Worm (Caenorhabditis elegans) whole organism, L4/young adult: ENCODE measurements around the gene nlp-24.
A peak's percentile ranks its signal among the peaks of the same experiment; 100 is the strongest.

Source experiments
- W03F9.2 ChIP-seq: fragments of 150-350 bp; optimal IDR thresholded peaks from 2 replicates; lab custom pipeline; 2014; ENCODE audit warnings: missing biosample characterization, missing genetic modification characterization
- dao-5 ChIP-seq: sonication (generic microtip); optimal IDR thresholded peaks from 2 replicates; lab custom pipeline; 2016; ENCODE audit warnings: missing genotype, missing genetic modification characterization, moderate library complexity, missing compliant biosample characterization
- him-1 ChIP-seq: sonication (generic microtip); optimal IDR thresholded peaks from 2 replicates; lab custom pipeline; 2016; ENCODE audit warnings: missing genotype, missing genetic modification reagents, missing genetic modification characterization, missing compliant biosample characterization

nlp-24 gene

ce11 chrV:11605227-11605626 is 10.9 kb upstream of the nlp-24 start:
- TF ChIP-seq him-1 (tag; lab: Kevin White, UChicago), result no peak
- TF ChIP-seq dao-5, result no peak
- no peak for TF ChIP-seq W03F9.2 (tag; lab: Kevin White, UChicago)

ce11 chrV:11606424-11606823 is 9.8 kb upstream of the nlp-24 start, which contains the start of gene idpp-16:
idpp-16 (minus strand) TSS chrV:11606524.
- no peak for TF ChIP-seq dao-5
- TF ChIP-seq him-1 (tag; lab: Kevin White, UChicago), result no peak
- TF ChIP-seq W03F9.2 (tag; lab: Kevin White, UChicago), result no peak

ce11 chrV:11610049-11610448 is 6.1 kb upstream of the nlp-24 start, which contains the start of gene piit-1:
piit-1 (minus strand) TSS chrV:11610149.
- no peak for TF ChIP-seq W03F9.2 (tag; lab: Kevin White, UChicago)
- no peak for TF ChIP-seq him-1 (tag; lab: Kevin White, UChicago)
- TF ChIP-seq dao-5, result no peak

- TF ChIP-seq W03F9.2 (tag; lab: Kevin White, UChicago) (peak; percentile 34), dao-5 (no peak)
Observed at ce11 chrV:11610481-11610880, 5.7 kb upstream of the nlp-24 start, which contains the start of gene sas-5. sas-5 (plus strand) TSS chrV:11610737.

ce11 chrV:11613007-11613406 is 3.2 kb upstream of the nlp-24 start, which contains the start of gene tag-290:
tag-290 (plus strand) TSS chrV:11613307.
- TF ChIP-seq him-1 (tag; lab: Kevin White, UChicago) (no peak), W03F9.2 (tag; lab: Kevin White, UChicago) (no peak), dao-5 (no peak)

- TF ChIP-seq W03F9.2 (tag; lab: Kevin White, UChicago) (no peak), him-1 (tag; lab: Kevin White, UChicago) (no peak), dao-5 (no peak)
Observed at ce11 chrV:11614805-11615497, 1.2 kb upstream of the nlp-24 start.

ce11 chrV:11616813-11617212 is 637 bp downstream of the nlp-24 start:
- no peak for TF ChIP-seq dao-5
- no peak for TF ChIP-seq him-1 (tag; lab: Kevin White, UChicago)
- no peak for TF ChIP-seq W03F9.2 (tag; lab: Kevin White, UChicago)

- TF ChIP-seq W03F9.2 (tag; lab: Kevin White, UChicago) (no peak), him-1 (tag; lab: Kevin White, UChicago) (no peak), dao-5 (no peak)
Observed at ce11 chrV:11618173-11618572, 2.0 kb downstream of the nlp-24 start, which contains the start of gene glb-15. glb-15 (minus strand) TSS chrV:11618273.

ce11 chrV:11620081-11620480 is 3.9 kb downstream of the nlp-24 start:
- TF ChIP-seq W03F9.2 (tag; lab: Kevin White, UChicago), result no peak

ce11 chrV:11621276-11621675 is 5.1 kb downstream of the nlp-24 start:
- TF ChIP-seq dao-5 (no peak), W03F9.2 (tag; lab: Kevin White, UChicago) (no peak), him-1 (tag; lab: Kevin White, UChicago) (no peak)

- TF ChIP-seq dao-5 (no peak), W03F9.2 (tag; lab: Kevin White, UChicago) (no peak), him-1 (tag; lab: Kevin White, UChicago) (no peak)
Observed at ce11 chrV:11624954-11625353, 8.8 kb downstream of the nlp-24 start.

- no peak for TF ChIP-seq him-1 (tag; lab: Kevin White, UChicago)
- no peak for TF ChIP-seq dao-5
- TF ChIP-seq W03F9.2 (tag; lab: Kevin White, UChicago), result no peak
Observed at ce11 chrV:11627837-11628236, 11.7 kb downstream of the nlp-24 start.

ce11 chrV:11629222-11630026 is 13.2 kb downstream of the nlp-24 start, which contains the start of gene F35B12.10:
F35B12.10 (minus strand) TSS chrV:11629272.
- TF ChIP-seq dao-5, result no peak
- no peak for TF ChIP-seq him-1 (tag; lab: Kevin White, UChicago)
- TF ChIP-seq W03F9.2 (tag; lab: Kevin White, UChicago), result no peak

- no peak for TF ChIP-seq W03F9.2 (tag; lab: Kevin White, UChicago)
- TF ChIP-seq dao-5, result no peak
- TF ChIP-seq him-1 (tag; lab: Kevin White, UChicago), result no peak
Observed at ce11 chrV:11631128-11631527, 15.0 kb downstream of the nlp-24 start.
